Fruit fly (Drosophila melanogaster): ENCODE measurements around the gene GstD10.

The GstD10 gene

dm6 chr3R:12375258-12375783 is 9.8 kb upstream of the GstD10 start, which contains the start of gene GstD5:
Gene GstD5, plus strand, starts transcription at chr3R:12375733.
- TF ChIP-seq psq (optimal IDR thresholded peaks at IDR 0.05) (no peak), Sin3A (optimal IDR thresholded peaks at IDR 0.05) (no peak), Myc (optimal IDR thresholded peaks at IDR 0.05) (no peak), insv (optimal IDR thresholded peaks at IDR 0.05) (no peak), ttk (optimal IDR thresholded peaks at IDR 0.05) (no peak), h (optimal IDR thresholded peaks at IDR 0.05) (no peak)

dm6 chr3R:12373800-12374199 is 8.3 kb upstream of the GstD10 start, which contains the start of gene GstD4:
Gene GstD4, plus strand, starts transcription at chr3R:12374100.
- TF ChIP-seq Sin3A (optimal IDR thresholded peaks at IDR 0.05) (no peak), insv (optimal IDR thresholded peaks at IDR 0.05) (no peak), psq (optimal IDR thresholded peaks at IDR 0.05) (no peak), Myc (optimal IDR thresholded peaks at IDR 0.05) (no peak), h (optimal IDR thresholded peaks at IDR 0.05) (no peak), ttk (optimal IDR thresholded peaks at IDR 0.05) (no peak)

dm6 chr3R:12372800-12373199 is 7.3 kb upstream of the GstD10 start, which contains the start of gene GstD3:
Gene GstD3, plus strand, starts transcription at chr3R:12373068.
- TF ChIP-seq insv (optimal IDR thresholded peaks at IDR 0.05) (no peak), h (optimal IDR thresholded peaks at IDR 0.05) (no peak), psq (optimal IDR thresholded peaks at IDR 0.05) (no peak), Myc (optimal IDR thresholded peaks at IDR 0.05) (no peak), Sin3A (optimal IDR thresholded peaks at IDR 0.05) (no peak)

dm6 chr3R:12371671-12372070 is 6.1 kb upstream of the GstD10 start, which contains the start of gene GstD2:
Gene GstD2, plus strand, starts transcription at chr3R:12371971.
- no peak for TF ChIP-seq ttk (optimal IDR thresholded peaks at IDR 0.05)
- TF ChIP-seq h (optimal IDR thresholded peaks at IDR 0.05), result no peak
- no peak for TF ChIP-seq insv (optimal IDR thresholded peaks at IDR 0.05)
- TF ChIP-seq Myc (optimal IDR thresholded peaks at IDR 0.05), result no peak
- no peak for TF ChIP-seq psq (optimal IDR thresholded peaks at IDR 0.05)
- no peak for TF ChIP-seq Sin3A (optimal IDR thresholded peaks at IDR 0.05)

dm6 chr3R:12370643-12370995 is 5.1 kb upstream of the GstD10 start:
- TF ChIP-seq ttk (optimal IDR thresholded peaks at IDR 0.05), result no peak
- no peak for TF ChIP-seq psq (optimal IDR thresholded peaks at IDR 0.05)

- TF ChIP-seq ttk (optimal IDR thresholded peaks at IDR 0.05) (no peak), psq (optimal IDR thresholded peaks at IDR 0.05) (no peak), Myc (optimal IDR thresholded peaks at IDR 0.05) (no peak), Sin3A (optimal IDR thresholded peaks at IDR 0.05) (no peak), insv (optimal IDR thresholded peaks at IDR 0.05) (no peak), h (optimal IDR thresholded peaks at IDR 0.05) (no peak)
Measured at dm6 chr3R:12369793-12370642, 4.5 kb upstream of the GstD10 start.

dm6 chr3R:12369135-12369792 is 3.7 kb upstream of the GstD10 start, which contains the start of gene GstD1:
Gene GstD1, minus strand, starts transcription at chr3R:12369268.
- no peak for TF ChIP-seq ttk (optimal IDR thresholded peaks at IDR 0.05)
- no peak for TF ChIP-seq Sin3A (optimal IDR thresholded peaks at IDR 0.05)
- TF ChIP-seq h (optimal IDR thresholded peaks at IDR 0.05), result no peak
- TF ChIP-seq psq (optimal IDR thresholded peaks at IDR 0.05), result no peak
- TF ChIP-seq insv (optimal IDR thresholded peaks at IDR 0.05), result no peak
- no peak for TF ChIP-seq Myc (optimal IDR thresholded peaks at IDR 0.05)

- TF ChIP-seq Myc (optimal IDR thresholded peaks at IDR 0.05), result no peak
- TF ChIP-seq h (optimal IDR thresholded peaks at IDR 0.05), result no peak
- TF ChIP-seq insv (optimal IDR thresholded peaks at IDR 0.05), result no peak
- TF ChIP-seq ttk (optimal IDR thresholded peaks at IDR 0.05), result no peak
- no peak for TF ChIP-seq Sin3A (optimal IDR thresholded peaks at IDR 0.05)
- TF ChIP-seq psq (optimal IDR thresholded peaks at IDR 0.05), result no peak
Measured at dm6 chr3R:12367464-12367863, 1.9 kb upstream of the GstD10 start, which contains the start of gene GstD9. Gene GstD9, minus strand, starts transcription at chr3R:12367564.

- TF ChIP-seq Sin3A (optimal IDR thresholded peaks at IDR 0.05), result no peak
- no peak for TF ChIP-seq ttk (optimal IDR thresholded peaks at IDR 0.05)
- no peak for TF ChIP-seq h (optimal IDR thresholded peaks at IDR 0.05)
- no peak for TF ChIP-seq Myc (optimal IDR thresholded peaks at IDR 0.05)
- TF ChIP-seq psq (optimal IDR thresholded peaks at IDR 0.05), result no peak
- TF ChIP-seq insv (optimal IDR thresholded peaks at IDR 0.05), result no peak
Measured at dm6 chr3R:12365887-12366286, 352 bp upstream of the GstD10 start.

dm6 chr3R:12364580-12364979 is 955 bp downstream of the GstD10 start, which contains the start of gene Tim17a1:
Gene Tim17a1, minus strand, starts transcription at chr3R:12364680.
- TF ChIP-seq Myc (optimal IDR thresholded peaks at IDR 0.05) (no peak), h (optimal IDR thresholded peaks at IDR 0.05) (no peak), ttk (optimal IDR thresholded peaks at IDR 0.05) (no peak), Sin3A (optimal IDR thresholded peaks at IDR 0.05) (no peak), psq (optimal IDR thresholded peaks at IDR 0.05) (no peak), insv (optimal IDR thresholded peaks at IDR 0.05) (no peak)

- TF ChIP-seq Myc (optimal IDR thresholded peaks at IDR 0.05), result no peak
- TF ChIP-seq insv (optimal IDR thresholded peaks at IDR 0.05), result no peak
Measured at dm6 chr3R:12363544-12363943, 2.0 kb downstream of the GstD10 start.

- TF ChIP-seq ttk (optimal IDR thresholded peaks at IDR 0.05), result no peak
- TF ChIP-seq Sin3A (optimal IDR thresholded peaks at IDR 0.05), result no peak
- no peak for TF ChIP-seq Myc (optimal IDR thresholded peaks at IDR 0.05)
- TF ChIP-seq h (optimal IDR thresholded peaks at IDR 0.05), result no peak
- no peak for TF ChIP-seq psq (optimal IDR thresholded peaks at IDR 0.05)
- no peak for TF ChIP-seq insv (optimal IDR thresholded peaks at IDR 0.05)
Measured at dm6 chr3R:12361962-12362497, 3.5 kb downstream of the GstD10 start.

All from Kc167 (cell line).